Fruit fly (Drosophila melanogaster): ENCODE measurements around the gene Sirt4.
A peak's percentile ranks its signal among the peaks of the same experiment; 100 is the strongest.

Gene Sirt4

DNA sequence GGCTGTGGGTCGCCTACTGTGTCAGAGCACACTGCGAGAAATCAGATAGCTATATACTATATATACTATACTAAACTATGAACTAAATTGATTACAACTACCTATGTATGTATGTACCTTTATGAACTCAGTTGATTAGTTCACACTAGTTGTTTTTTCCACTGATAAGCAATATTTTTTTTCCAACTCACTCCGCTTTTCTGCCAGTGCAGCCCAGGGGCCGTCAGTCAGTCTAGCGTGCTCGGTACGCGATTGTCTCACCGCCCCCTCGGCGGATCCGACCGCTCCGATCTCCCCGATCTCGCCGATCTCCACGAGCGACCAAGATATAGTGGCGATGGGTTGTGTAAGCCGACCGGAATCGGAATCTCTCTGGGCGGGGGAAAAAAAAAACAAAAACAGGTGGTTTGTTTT is 40.2 kb upstream of the Sirt4 start (continued):
- peak; percentile 36 for TF ChIP-seq CG11902 (GFP tag; optimal IDR thresholded peaks at IDR 0.05)
- peak; percentile 66 to 74 for TF ChIP-seq ss (GFP tag; optimal IDR thresholded peaks at IDR 0.05)
- peak; percentile 77 for TF ChIP-seq Ets96B (tag; optimal IDR thresholded peaks at IDR 0.05)
- TF ChIP-seq CG32006 (GFP tag; optimal IDR thresholded peaks at IDR 0.05): peak; percentile 83
- TF ChIP-seq salr (GFP tag; optimal IDR thresholded peaks at IDR 0.05): peak in 1 of 2 experiments; percentile 16
- TF ChIP-seq CG8319 (GFP tag; optimal IDR thresholded peaks at IDR 0.05): no peak
- peak; percentile 71 for TF ChIP-seq Eip75B (GFP tag; optimal IDR thresholded peaks at IDR 0.05)

DNA sequence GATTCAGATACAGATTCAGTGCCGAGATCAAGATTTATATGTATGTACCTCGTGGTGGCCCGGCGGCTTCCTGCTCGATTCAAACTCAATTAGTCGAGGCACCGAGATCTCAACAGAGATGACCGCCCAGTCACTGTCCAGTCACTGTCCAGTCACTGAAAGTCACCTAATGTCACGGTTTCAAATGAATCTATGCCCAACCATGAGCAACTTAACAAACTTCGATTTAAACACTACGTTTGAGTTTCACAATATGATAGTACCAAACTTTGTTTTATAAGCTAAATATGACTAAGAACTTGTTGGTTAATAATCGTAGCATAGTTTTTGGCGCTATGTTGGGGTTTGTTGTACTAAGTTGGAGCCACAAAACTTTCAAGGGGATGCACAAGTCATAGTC is 39.4 kb upstream of the Sirt4 start:
- no peak for TF ChIP-seq Lpt (GFP tag; optimal IDR thresholded peaks at IDR 0.05)

DNA sequence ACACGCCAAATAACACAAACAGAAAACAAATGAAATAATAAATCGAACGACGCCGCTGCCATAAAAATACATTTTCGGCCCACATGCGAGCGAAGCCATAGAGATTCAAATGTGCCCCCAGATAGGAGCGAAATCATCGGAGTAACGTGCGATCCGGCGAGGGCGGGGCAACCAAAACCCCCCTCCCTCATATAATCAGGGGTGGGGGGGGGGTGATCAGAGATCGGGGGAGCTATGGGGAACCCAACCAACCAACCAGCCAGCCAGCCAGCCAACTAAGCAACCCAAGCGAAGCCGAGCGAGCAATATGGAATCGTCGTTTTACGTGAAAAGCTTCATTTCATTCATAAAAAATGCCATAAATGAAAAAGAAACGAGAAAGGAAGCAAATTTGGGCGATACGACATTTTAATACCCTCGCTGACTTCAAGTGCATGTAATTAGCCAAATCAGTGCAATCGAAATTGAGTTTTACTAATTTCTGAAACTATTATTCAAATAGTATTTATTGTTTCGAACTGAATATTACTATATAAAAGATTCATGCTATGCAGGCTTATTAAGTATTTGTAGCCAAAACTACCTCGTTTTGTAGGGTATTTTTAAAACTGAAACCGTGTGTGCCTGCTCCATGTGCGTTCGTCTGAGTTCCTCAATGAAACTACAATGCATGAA is 34.2 kb upstream of the Sirt4 start:
- TF ChIP-seq CG34406 (GFP tag; optimal IDR thresholded peaks at IDR 0.05): peak; percentile 52
- TF ChIP-seq spab (GFP tag; optimal IDR thresholded peaks at IDR 0.05): peak; percentile 42
- TF ChIP-seq CG6276 (GFP tag; optimal IDR thresholded peaks at IDR 0.05): peak; percentile 57
- peak; percentile 41 for TF ChIP-seq CG11762 (GFP tag; optimal IDR thresholded peaks at IDR 0.05; ENCODE audit: insufficient read depth)
- peak; percentile 67 for TF ChIP-seq Hr39 (GFP tag; optimal IDR thresholded peaks at IDR 0.05)
- peak; percentile 53 for TF ChIP-seq CG4318 (GFP tag; optimal IDR thresholded peaks at IDR 0.05)
- peak; percentile 81 for TF ChIP-seq pdm3 (GFP tag; optimal IDR thresholded peaks at IDR 0.05)
- peak; percentile 71 for TF ChIP-seq esn (GFP tag; optimal IDR thresholded peaks at IDR 0.05)
- peak; percentile 93 for TF ChIP-seq Eip78C (GFP tag)
- peak; percentile 62 for TF ChIP-seq cyc (GFP tag; optimal IDR thresholded peaks at IDR 0.05)
- peak; percentile 51 for TF ChIP-seq CG3032 (tag; optimal IDR thresholded peaks at IDR 0.05)
- TF ChIP-seq ss (GFP tag; optimal IDR thresholded peaks at IDR 0.05): peak; percentile 2 to 60
- peak; percentile 49 for TF ChIP-seq CG1621 (tag; optimal IDR thresholded peaks at IDR 0.05)
- no peak for TF ChIP-seq CG6854 (GFP tag; optimal IDR thresholded peaks at IDR 0.05)
- peak; percentile 73 for TF ChIP-seq CG8119 (GFP tag; IDR thresholded peaks at IDR 0.05)
- TF ChIP-seq CG10669 (GFP tag; optimal IDR thresholded peaks at IDR 0.05): peak; percentile 64
- peak; percentile 70 for TF ChIP-seq CG6792 (GFP tag; optimal IDR thresholded peaks at IDR 0.05)
- peak; percentile 69 for TF ChIP-seq Eip75B (GFP tag; optimal IDR thresholded peaks at IDR 0.05)
- TF ChIP-seq CG32006 (GFP tag; optimal IDR thresholded peaks at IDR 0.05): peak; percentile 81
- peak; percentile 61 for TF ChIP-seq lz (GFP tag; optimal IDR thresholded peaks at IDR 0.05)
- peak; percentile 49; the same call in 1 of the 3 replicates for TF ChIP-seq eg (GFP tag; IDR thresholded peaks at IDR 0.05)
- TF ChIP-seq vri (GFP tag; optimal IDR thresholded peaks at IDR 0.05): peak; percentile 56
- peak; percentile 83 for TF ChIP-seq svp (GFP tag)
- TF ChIP-seq OdsH (GFP tag; optimal IDR thresholded peaks at IDR 0.05): peak; percentile 70
- no peak for TF ChIP-seq fkh (GFP tag; optimal IDR thresholded peaks at IDR 0.05)
- TF ChIP-seq CG9139 (GFP tag; optimal IDR thresholded peaks at IDR 0.05): no peak
- peak; percentile 48 for TF ChIP-seq CG7368 (GFP tag; optimal IDR thresholded peaks at IDR 0.05)
- TF ChIP-seq achi (GFP tag; optimal IDR thresholded peaks at IDR 0.05): peak; percentile 62
- peak; percentile 66 for TF ChIP-seq Sox14 (GFP tag; optimal IDR thresholded peaks at IDR 0.05)
- TF ChIP-seq CG16779 (tag; optimal IDR thresholded peaks at IDR 0.05): peak; percentile 37
- TF ChIP-seq Smox (GFP tag; optimal IDR thresholded peaks at IDR 0.05): peak; percentile 63
- TF ChIP-seq Hr38 (GFP tag; optimal IDR thresholded peaks at IDR 0.05): no peak
- TF ChIP-seq CG11294 (GFP tag; IDR thresholded peaks at IDR 0.05): no peak
- no peak for TF ChIP-seq Blimp-1 (GFP tag; optimal IDR thresholded peaks at IDR 0.05)
- TF ChIP-seq net (GFP tag; optimal IDR thresholded peaks at IDR 0.05): peak; percentile 35
- peak; percentile 61 for TF ChIP-seq Sox102F (GFP tag; optimal IDR thresholded peaks at IDR 0.05)
- no peak for TF ChIP-seq Eip93F (GFP tag; optimal IDR thresholded peaks at IDR 0.05)
- peak; percentile 53 for TF ChIP-seq Lpt (GFP tag; optimal IDR thresholded peaks at IDR 0.05)
- TF ChIP-seq CG15336 (GFP tag; IDR thresholded peaks at IDR 0.05): peak; percentile 76
- peak; percentile 73 for TF ChIP-seq Met (GFP tag; optimal IDR thresholded peaks at IDR 0.05)
- TF ChIP-seq Gug (GFP tag; IDR thresholded peaks at IDR 0.05): peak; percentile 57
- peak; percentile 60 for TF ChIP-seq Ets96B (tag; optimal IDR thresholded peaks at IDR 0.05)
- TF ChIP-seq CG10631 (GFP tag; optimal IDR thresholded peaks at IDR 0.05): peak; percentile 60

All from whole organism, prepupa.